Worm (Caenorhabditis elegans) whole organism, young adult: ENCODE results near the gene fbxa-74.

ENCODE experiments used
- B0035.1 ChIP-seq: sonication (generic microtip); optimal IDR thresholded peaks from 2 replicates; lab custom pipeline; 2016; ENCODE audit warnings: missing genetic modification characterization, mild to moderate bottlenecking, missing compliant biosample characterization, missing genotype, missing genetic modification reagents
- F33H1.4 ChIP-seq: fragments of 200-800 bp; sonication (Bioruptor generic); IDR thresholded peaks from 2 replicates; pipeline ENCODE4 v1.3.6; 2022; ENCODE audit warnings: missing genetic modification reagents, missing genetic modification characterization, missing compliant biosample characterization
- F39B2.1 ChIP-seq: fragments of 200-800 bp; sonication (Bioruptor generic); IDR thresholded peaks from 2 replicates; pipeline ENCODE4 v1.3.6; 2022; ENCODE audit warnings: missing genetic modification reagents, missing genetic modification characterization, missing compliant biosample characterization
- T26A5.8 ChIP-seq: sonication (generic microtip); optimal IDR thresholded peaks from 2 replicates; lab custom pipeline; 2016; ENCODE audit warnings: missing genetic modification characterization, missing compliant biosample characterization
- Y53F4B.3 ChIP-seq: fragments of 200-800 bp; sonication (Bioruptor generic); IDR thresholded peaks from 2 replicates; pipeline ENCODE4 v1.3.6; 2022; ENCODE audit warnings: missing genetic modification reagents, missing genetic modification characterization, missing compliant biosample characterization
- Y53G8AR.9 ChIP-seq: fragments of 200-800 bp; sonication (Bioruptor generic); conservative IDR thresholded peaks from 2 replicates; pipeline ENCODE4 v1.3.6; 2022; ENCODE audit warnings: missing genetic modification reagents, missing genetic modification characterization, missing compliant biosample characterization
- Y56A3A.18 ChIP-seq: fragments of 200-800 bp; sonication (Bioruptor generic); IDR thresholded peaks from 2 replicates; pipeline ENCODE4 v1.3.6; 2022; ENCODE audit warnings: missing genetic modification reagents, missing genetic modification characterization, missing compliant biosample characterization
- Y79H2A.3 ChIP-seq: fragments of 200-800 bp; sonication (Bioruptor generic); conservative IDR thresholded peaks from 2 replicates; pipeline ENCODE4 v1.3.6; 2022; ENCODE audit warnings: missing genetic modification reagents, missing genetic modification characterization, missing compliant biosample characterization
- akir-1 ChIP-seq: fragments of 200-800 bp; sonication (Bioruptor generic); optimal IDR thresholded peaks from 2 replicates; lab custom pipeline; 2018; ENCODE audit warnings: mild to moderate bottlenecking, missing genetic modification characterization, moderate library complexity, missing compliant biosample characterization
- aptf-2 ChIP-seq: fragments of 200-800 bp; sonication (Bioruptor generic); conservative IDR thresholded peaks from 2 replicates; pipeline ENCODE4 v1.3.6; 2022; ENCODE audit warnings: missing genetic modification reagents, missing genetic modification characterization, missing compliant biosample characterization
- atf-7 ChIP-seq: sonication (generic microtip); optimal IDR thresholded peaks from 2 replicates; lab custom pipeline; 2017; ENCODE audit warnings: mild to moderate bottlenecking, missing genetic modification characterization, missing compliant biosample characterization
- athp-1 ChIP-seq: sonication (generic microtip); optimal IDR thresholded peaks from 2 replicates; lab custom pipeline; 2017; ENCODE audit warnings: mild to moderate bottlenecking, missing genetic modification characterization, missing compliant biosample characterization
- attf-5 ChIP-seq: fragments of 200-800 bp; sonication (Bioruptor generic); optimal IDR thresholded peaks from 2 replicates; lab custom pipeline; 2018; ENCODE audit warnings: mild to moderate bottlenecking, missing genetic modification characterization, missing compliant biosample characterization
- bed-2 ChIP-seq: fragments of 200-800 bp; sonication (Bioruptor generic); IDR thresholded peaks from 2 replicates; pipeline ENCODE4 v1.3.6; 2022; ENCODE audit warnings: missing genetic modification reagents, missing genetic modification characterization, missing compliant biosample characterization
- ceh-40 ChIP-seq: fragments of 200-800 bp; sonication (Bioruptor generic); IDR thresholded peaks from 2 replicates; pipeline ENCODE4 v1.3.6; 2022; ENCODE audit warnings: missing genetic modification characterization, missing compliant biosample characterization
- ceh-58 ChIP-seq: fragments of 200-800 bp; sonication (Bioruptor generic); IDR thresholded peaks from 2 replicates; pipeline ENCODE4 v1.3.6; 2022; ENCODE audit warnings: missing genetic modification characterization, missing compliant biosample characterization
- ceh-91 ChIP-seq: fragments of 200-800 bp; sonication (Bioruptor generic); IDR thresholded peaks from 2 replicates; pipeline ENCODE4 v1.3.6; 2022; ENCODE audit warnings: missing genetic modification reagents, missing genetic modification characterization, missing compliant biosample characterization
- dox-1 ChIP-seq: fragments of 200-800 bp; sonication (Bioruptor generic); IDR thresholded peaks from 2 replicates; pipeline ENCODE4 v1.3.6; 2022; ENCODE audit warnings: missing genetic modification reagents, missing genetic modification characterization, missing compliant biosample characterization
- efl-1 ChIP-seq: fragments of 150-350 bp; optimal IDR thresholded peaks from 2 replicates; lab custom pipeline; 2014; ENCODE audit warnings: missing biosample characterization, missing genetic modification reagents, missing genetic modification characterization
- hlh-12 ChIP-seq: sonication (generic microtip); optimal IDR thresholded peaks from 2 replicates; lab custom pipeline; 2016; ENCODE audit warnings: missing genetic modification characterization, missing compliant biosample characterization
- hlh-26 ChIP-seq: fragments of 200-800 bp; sonication (Bioruptor generic); conservative IDR thresholded peaks from 2 replicates; pipeline ENCODE4 v1.3.6; 2022; ENCODE audit warnings: missing genetic modification reagents, missing genetic modification characterization, missing compliant biosample characterization
- hmg-1.2 ChIP-seq: fragments of 200-800 bp; sonication (Bioruptor generic); IDR thresholded peaks from 2 replicates; pipeline ENCODE4 v1.3.6; 2022; ENCODE audit warnings: missing genetic modification reagents, missing genetic modification characterization, missing compliant biosample characterization
- lin-26 ChIP-seq: fragments of 200-800 bp; sonication (Bioruptor generic); IDR thresholded peaks from 2 replicates; pipeline ENCODE4 v1.3.6; 2022; ENCODE audit warnings: missing genetic modification reagents, missing genetic modification characterization, missing compliant biosample characterization
- lin-35 ChIP-seq, 3 experiments: fragments of 150-350 bp in 2 of 3; sonication (generic microtip) in 1 of 3; optimal IDR thresholded peaks; 2 replicates each; lab custom pipeline; 2014 to 2018; ENCODE audit warnings: missing biosample characterization in 3 of 3, missing genetic modification characterization in 3 of 3, missing genetic modification reagents in 3 of 3
- lin-54 ChIP-seq: fragments of 200-800 bp; sonication (Bioruptor generic); optimal IDR thresholded peaks from 2 replicates; lab custom pipeline; 2018; ENCODE audit warnings: mild to moderate bottlenecking, missing genetic modification characterization, missing compliant biosample characterization
- lsl-1 ChIP-seq: fragments of 200-800 bp; sonication (Bioruptor generic); optimal IDR thresholded peaks from 2 replicates; lab custom pipeline; 2018; ENCODE audit warnings: mild to moderate bottlenecking, missing genetic modification characterization, moderate library complexity, missing compliant biosample characterization
- madf-3 ChIP-seq: fragments of 200-800 bp; sonication (Bioruptor generic); IDR thresholded peaks from 2 replicates; pipeline ENCODE4 v1.3.6; 2022; ENCODE audit warnings: missing genetic modification reagents, missing genetic modification characterization, missing compliant biosample characterization
- madf-8 ChIP-seq: fragments of 200-800 bp; sonication (Bioruptor generic); conservative IDR thresholded peaks from 2 replicates; pipeline ENCODE4 v1.3.6; 2022; ENCODE audit warnings: missing genetic modification reagents, missing genetic modification characterization, missing compliant biosample characterization
- mel-28 ChIP-seq: sonication (generic microtip); optimal IDR thresholded peaks from 2 replicates; lab custom pipeline; 2016; ENCODE audit warnings: borderline replicate concordance, mild to moderate bottlenecking, missing genetic modification characterization, missing compliant biosample characterization
- mxl-1 ChIP-seq: sonication (generic microtip); optimal IDR thresholded peaks from 2 replicates; lab custom pipeline; 2016; ENCODE audit warnings: missing genetic modification characterization, missing compliant biosample characterization
- nfyb-1 ChIP-seq: fragments of 200-800 bp; sonication (Bioruptor generic); IDR thresholded peaks from 2 replicates; pipeline ENCODE4 v1.3.6; 2022; ENCODE audit warnings: missing genetic modification reagents, missing genetic modification characterization, missing compliant biosample characterization
- nhr-120 ChIP-seq: fragments of 200-800 bp; sonication (Bioruptor generic); IDR thresholded peaks from 2 replicates; pipeline ENCODE4 v1.3.6; 2022; ENCODE audit warnings: missing genetic modification characterization, missing compliant biosample characterization
- nhr-179 ChIP-seq: sonication (generic microtip); optimal IDR thresholded peaks from 2 replicates; lab custom pipeline; 2016; ENCODE audit warnings: mild to moderate bottlenecking, missing genetic modification characterization, missing compliant biosample characterization
- sea-2 ChIP-seq: fragments of 200-800 bp; sonication (Bioruptor generic); IDR thresholded peaks from 2 replicates; pipeline ENCODE4 v1.3.6; 2022; ENCODE audit warnings: missing genetic modification characterization, missing compliant biosample characterization
- somi-1 ChIP-seq: fragments of 200-800 bp; sonication (Bioruptor generic); optimal IDR thresholded peaks from 2 replicates; lab custom pipeline; 2018; ENCODE audit warnings: mild to moderate bottlenecking, missing genetic modification characterization, missing compliant biosample characterization
- tbp1 ChIP-seq: fragments of 200-800 bp; sonication (Bioruptor generic); optimal IDR thresholded peaks from 2 replicates; lab custom pipeline; 2018; ENCODE audit warnings: mild to moderate bottlenecking, missing genetic modification characterization, missing compliant biosample characterization
- unc-130 ChIP-seq: sonication (generic microtip); optimal IDR thresholded peaks from 2 replicates; lab custom pipeline; 2016; ENCODE audit warnings: missing genetic modification reagents, missing genetic modification characterization, missing compliant biosample characterization
- zfh-2 ChIP-seq: fragments of 200-800 bp; sonication (Bioruptor generic); conservative IDR thresholded peaks from 2 replicates; pipeline ENCODE4 v1.3.6; 2022; ENCODE audit warnings: missing genetic modification reagents, missing genetic modification characterization, missing compliant biosample characterization
- ztf-22 ChIP-seq: fragments of 200-800 bp; sonication (Bioruptor generic); optimal IDR thresholded peaks from 2 replicates; lab custom pipeline; 2018; ENCODE audit warnings: mild to moderate bottlenecking, missing genetic modification characterization, moderate library complexity, missing compliant biosample characterization
- ztf-28 ChIP-seq: fragments of 200-800 bp; sonication (Bioruptor generic); IDR thresholded peaks from 2 replicates; pipeline ENCODE4 v1.3.6; 2022; ENCODE audit warnings: missing genetic modification reagents, missing genetic modification characterization, missing compliant biosample characterization

fbxa-74 gene

ce11 chrIII:1743081-1743480 lies 44.3 kb upstream of the fbxa-74 start (continued):
- no peak for TF ChIP-seq Y53F4B.3
- no peak for TF ChIP-seq atf-7 (tag; lab: Kevin White, UChicago)
- TF ChIP-seq efl-1 (GFP tag; lab: Kevin White, UChicago), result no peak
- TF ChIP-seq F33H1.4 (GFP tag; lab: Robert Waterston, UW), result 0 out of 2 replicates have a peak, but pooled peaks have one; percentile 20
- TF ChIP-seq hlh-26 (GFP tag; lab: Robert Waterston, UW), result no peak
- no peak for TF ChIP-seq ceh-40 (GFP tag; lab: Robert Waterston, UW)
- TF ChIP-seq aptf-2 (GFP tag; lab: Robert Waterston, UW), result no peak
- TF ChIP-seq lin-26, result peak; percentile 65; the same call in 1 of the 2 replicates
- no peak for TF ChIP-seq nhr-179 (tag; lab: Kevin White, UChicago)
- TF ChIP-seq sea-2 (GFP tag; lab: Robert Waterston, UW), result no peak
- TF ChIP-seq ztf-22, result no peak
- peak; percentile 17 for TF ChIP-seq lin-54 (GFP tag; lab: Kevin White, UChicago)
- no peak for TF ChIP-seq nfyb-1
- TF ChIP-seq hmg-1.2 (GFP tag; lab: Robert Waterston, UW), result 0 out of 2 replicates have a peak, but pooled peaks have one; percentile 20
- peak; percentile 22 for TF ChIP-seq athp-1 (tag; lab: Kevin White, UChicago)
- TF ChIP-seq Y56A3A.18 (GFP tag; lab: Robert Waterston, UW), result no peak
- no peak for TF ChIP-seq B0035.1 (tag; lab: Kevin White, UChicago)
- TF ChIP-seq F39B2.1 (GFP tag; lab: Robert Waterston, UW), result no peak
- no peak for TF ChIP-seq unc-130 (GFP tag; lab: Kevin White, UChicago)
- TF ChIP-seq Y53G8AR.9 (GFP tag; lab: Robert Waterston, UW), result no peak
- no peak for TF ChIP-seq ztf-28 (GFP tag; lab: Robert Waterston, UW)
- TF ChIP-seq ceh-58 (GFP tag; lab: Robert Waterston, UW), result no peak
- TF ChIP-seq bed-2, result no peak
- peak; percentile 86 for TF ChIP-seq tbp1 (GFP tag; lab: Kevin White, UChicago)
- TF ChIP-seq somi-1 (GFP tag; lab: Kevin White, UChicago), result no peak
- no peak for TF ChIP-seq madf-8 (GFP tag; lab: Robert Waterston, UW)
- TF ChIP-seq hlh-12 (tag; lab: Kevin White, UChicago), result no peak
- no peak for TF ChIP-seq ceh-91 (GFP tag; lab: Robert Waterston, UW)

- TF ChIP-seq Y79H2A.3 (no peak), mel-28 (tag; lab: Kevin White, UChicago) (no peak), akir-1 (GFP tag; lab: Kevin White, UChicago) (no peak), hlh-26 (GFP tag; lab: Robert Waterston, UW) (no peak), tbp1 (GFP tag; lab: Kevin White, UChicago) (no peak), madf-3 (GFP tag; lab: Robert Waterston, UW) (no peak), nhr-120 (GFP tag; lab: Robert Waterston, UW) (no peak), mxl-1 (tag; lab: Kevin White, UChicago) (no peak), T26A5.8 (tag; lab: Kevin White, UChicago) (no peak), dox-1 (no peak), lin-35 (GFP tag; optimal IDR thresholded peaks at IDR 0.05; lab: Kevin White, UChicago) (no peak)
- TF ChIP-seq, all 124 proteins: peak for 0
These were observed 34.6 kb upstream of the fbxa-74 start for ce11 chrIII:1733412-1733811.

ce11 chrIII:1733001-1733400 lies 34.2 kb upstream of the fbxa-74 start, which contains the start of gene ser-4:
Gene ser-4, minus strand, starts transcription at chrIII:1733101.
- TF ChIP-seq attf-5 (GFP tag; lab: Kevin White, UChicago), result no peak
- TF ChIP-seq zfh-2 (GFP tag; lab: Robert Waterston, UW), result peak; percentile 41; the same call in 1 of the 2 replicates
- TF ChIP-seq lsl-1 (GFP tag; lab: Kevin White, UChicago), result no peak
